Fruit fly (Drosophila melanogaster): ENCODE measurements around the gene mnb.

mnb gene

DNA sequence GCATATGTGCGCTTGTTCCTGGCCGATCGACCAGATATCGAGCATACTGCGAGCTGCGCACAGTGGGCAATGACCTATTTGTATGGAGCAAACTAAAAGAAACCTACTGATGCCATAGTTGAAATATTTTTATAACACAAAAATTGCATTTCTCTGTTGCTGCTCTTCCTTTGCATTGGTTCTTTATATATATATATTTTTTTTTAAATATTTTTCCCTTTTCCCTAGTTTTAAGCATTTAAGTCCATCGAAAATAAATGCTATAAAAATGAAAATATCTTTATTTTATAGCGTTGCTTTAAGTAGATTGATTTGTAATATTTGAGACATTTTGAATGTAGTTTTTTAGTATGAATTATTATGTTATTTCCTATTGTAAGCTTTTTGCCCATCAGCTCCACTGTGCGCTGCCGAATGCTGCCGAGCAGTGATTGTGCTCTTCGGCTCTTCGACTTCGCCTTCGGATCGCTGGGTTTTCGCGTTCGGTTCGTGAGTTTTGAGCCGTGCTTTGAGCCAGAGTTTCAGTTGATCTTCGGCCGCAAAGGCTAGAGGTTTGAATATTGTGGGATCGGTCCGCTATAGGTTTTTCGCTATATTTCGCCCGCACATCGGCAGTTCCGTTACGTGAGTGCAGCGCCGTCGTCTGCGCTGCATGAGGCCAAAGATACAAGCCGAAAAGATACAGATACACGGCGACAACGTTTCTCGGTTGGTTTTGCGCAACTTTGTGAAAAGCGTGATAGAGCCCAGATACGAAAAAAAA, 24.1 kb upstream of the mnb start, which contains the start of gene CG6847 (continued):
- TF ChIP-seq CG14050 (GFP tag; IDR thresholded peaks at IDR 0.05) (0 out of 3 replicates have a peak, but pooled peaks have one; percentile 9), CrebB (tag; optimal IDR thresholded peaks at IDR 0.05) (no peak), CG2875 (GFP tag; optimal IDR thresholded peaks at IDR 0.05) (peak; percentile 60), CG34422 (GFP tag; IDR thresholded peaks at IDR 0.05) (no peak), run (tag; optimal IDR thresholded peaks at IDR 0.05) (no peak), sug (tag; optimal IDR thresholded peaks at IDR 0.05) (peak; percentile 39), lbe (GFP tag; optimal IDR thresholded peaks at IDR 0.05) (peak; percentile 38), CG11696 (GFP tag; IDR thresholded peaks at IDR 0.05) (0 out of 2 replicates have a peak, but pooled peaks have one; percentile 21), Pdp1 (GFP tag; optimal IDR thresholded peaks at IDR 0.05) (peak; percentile 43 to 50), Stat92E (GFP tag; optimal IDR thresholded peaks at IDR 0.05) (peak in 1 of 3 experiments; percentile 45), Oaz (GFP tag; IDR thresholded peaks at IDR 0.05) (no peak; the same call in 1 of the 2 replicates), pan (optimal IDR thresholded peaks at IDR 0.05) (no peak), pan (GFP tag; optimal IDR thresholded peaks at IDR 0.05 in 1 of 2, IDR thresholded peaks at IDR 0.05 in 1 of 2) (peak in 1 of 2 experiments; percentile 66), MBD-R2 (GFP tag; IDR thresholded peaks at IDR 0.05) (no peak), NFAT (GFP tag; IDR thresholded peaks at IDR 0.05) (peak; percentile 4; the same call in 1 of the 2 replicates), rib (GFP tag; IDR thresholded peaks at IDR 0.05) (0 out of 2 replicates have a peak, but pooled peaks have one; percentile 26), CG18476 (GFP tag; optimal IDR thresholded peaks at IDR 0.05) (peak; percentile 43), nerfin-2 (GFP tag; IDR thresholded peaks at IDR 0.05; ENCODE audit: partially characterized antibody) (no peak), croc (GFP tag; conservative IDR thresholded peaks at IDR 0.05) (peak; percentile 46), CG10366 (GFP tag; IDR thresholded peaks at IDR 0.05) (peak; percentile 19; the same call in 1 of the 2 replicates), ato (GFP tag; IDR thresholded peaks at IDR 0.05; ENCODE audit: partially characterized antibody) (no peak), CG10209 (GFP tag; optimal IDR thresholded peaks at IDR 0.05) (peak; percentile 46), CG2116 (GFP tag; optimal IDR thresholded peaks at IDR 0.05) (peak; percentile 28), az2 (GFP tag; optimal IDR thresholded peaks at IDR 0.05) (peak; percentile 78), CG8290 (GFP tag; optimal IDR thresholded peaks at IDR 0.05) (peak; percentile 26), CG8290 (tag; optimal IDR thresholded peaks at IDR 0.05) (peak; percentile 25 to 36), Hmr (GFP tag; optimal IDR thresholded peaks at IDR 0.05) (peak; percentile 81), Myb (GFP tag; optimal IDR thresholded peaks at IDR 0.05) (no peak), Neu2 (GFP tag; optimal IDR thresholded peaks at IDR 0.05; ENCODE audit: borderline replicate concordance) (no peak), twi (tag; optimal IDR thresholded peaks at IDR 0.05) (peak; percentile 67), CG9215 (GFP tag; IDR thresholded peaks at IDR 0.05) (peak; percentile 53), exex (tag; optimal IDR thresholded peaks at IDR 0.05) (no peak), CG14965 (GFP tag; optimal IDR thresholded peaks at IDR 0.05; ENCODE audit: borderline replicate concordance) (no peak), p53 (GFP tag; optimal IDR thresholded peaks at IDR 0.05) (no peak), gce (GFP tag; IDR thresholded peaks at IDR 0.05) (0 out of 3 replicates have a peak, but pooled peaks have one; percentile 23), CG18011 (GFP tag; optimal IDR thresholded peaks at IDR 0.05) (peak; percentile 10), CG30403 (GFP tag; optimal IDR thresholded peaks at IDR 0.05) (peak; percentile 80), CG10462 (GFP tag; optimal IDR thresholded peaks at IDR 0.05) (no peak), Fer3 (tag; optimal IDR thresholded peaks at IDR 0.05) (peak; percentile 6), sr (GFP tag; IDR thresholded peaks at IDR 0.05) (peak; percentile 60; the same call in 2 of the 3 replicates), tin (GFP tag; optimal IDR thresholded peaks at IDR 0.05) (peak; percentile 17), jumu (GFP tag; optimal IDR thresholded peaks at IDR 0.05) (no peak), CG3281 (GFP tag; optimal IDR thresholded peaks at IDR 0.05) (peak; percentile 41), CG2712 (tag; optimal IDR thresholded peaks at IDR 0.05) (peak; percentile 76), trh (GFP tag; optimal IDR thresholded peaks at IDR 0.05) (peak; percentile 52), CG1792 (GFP tag; optimal IDR thresholded peaks at IDR 0.05) (no peak), CG8388 (GFP tag; optimal IDR thresholded peaks at IDR 0.05) (peak; percentile 79), NfI (GFP tag; optimal IDR thresholded peaks at IDR 0.05) (peak; percentile 59)

Measured in whole organism, embryonic.